Fruit fly (Drosophila melanogaster) whole organism, wandering third instar larva: ENCODE data around the gene ND-ACP.

Source experiments
- Abd-B ChIP-seq: fragments of >200 bp; optimal IDR thresholded peaks from 2 replicates; lab custom pipeline; 2017; ENCODE audit warnings: missing biosample characterization, missing genetic modification characterization
- CG32264 ChIP-seq: fragments of 200-800 bp; sonication (Bioruptor generic); optimal IDR thresholded peaks from 2 replicates; lab custom pipeline; 2016; ENCODE audit warnings: missing biosample characterization, missing genetic modification characterization
- CG9705 ChIP-seq: fragments of 200-800 bp; sonication (Bioruptor generic); optimal IDR thresholded peaks from 2 replicates; lab custom pipeline; 2018; ENCODE audit warnings: missing biosample characterization, mild to moderate bottlenecking, missing genetic modification characterization
- Dif ChIP-seq: fragments of 200-275, 200-300 bp; sonication (Bioruptor generic); optimal IDR thresholded peaks from 2 replicates; lab custom pipeline; 2018; ENCODE audit warnings: missing biosample characterization, missing genetic modification characterization; ENCODE audit not compliant: partially characterized antibody
- GATAd ChIP-seq: sonication (Bioruptor generic); optimal IDR thresholded peaks from 2 replicates; lab custom pipeline; 2016; ENCODE audit warnings: missing biosample characterization, missing genetic modification characterization
- HLH106 ChIP-seq: fragments of 200-800 bp; optimal IDR thresholded peaks from 3 replicates; lab custom pipeline; 2019; ENCODE audit warnings: missing biosample characterization, mild to moderate bottlenecking, missing genetic modification characterization, moderate library complexity
- Hnf4 ChIP-seq: fragments of 200-800 bp; sonication (Bioruptor generic); optimal IDR thresholded peaks from 2 replicates; lab custom pipeline; 2016; ENCODE audit warnings: missing biosample characterization, mild to moderate bottlenecking, missing genetic modification characterization
- Hr78 ChIP-seq: fragments of >200 bp; optimal IDR thresholded peaks from 2 replicates; lab custom pipeline; 2017; ENCODE audit warnings: missing biosample characterization, missing genetic modification characterization
- Hr83 ChIP-seq: fragments of 200-300 bp; sonication (Bioruptor generic); optimal IDR thresholded peaks from 2 replicates; lab custom pipeline; 2016; ENCODE audit warnings: missing biosample characterization, mild to moderate bottlenecking, missing genetic modification characterization, moderate library complexity; ENCODE audit not compliant: poor library complexity, severe bottlenecking
- Jra ChIP-seq: sonication (Bioruptor generic); optimal IDR thresholded peaks from 2 replicates; lab custom pipeline; 2016; ENCODE audit warnings: missing biosample characterization, missing genetic modification characterization
- Mio ChIP-seq: sonication (Bioruptor generic); optimal IDR thresholded peaks from 2 replicates; lab custom pipeline; 2016; ENCODE audit warnings: missing biosample characterization, missing genetic modification characterization
- OdsH ChIP-seq: fragments of 200-800 bp; sonication (Bioruptor generic); optimal IDR thresholded peaks from 2 replicates; lab custom pipeline; 2016; ENCODE audit warnings: missing biosample characterization, mild to moderate bottlenecking, missing genetic modification characterization
- Rel ChIP-seq, 2 experiments: fragments of 200-800 bp; sonication (Bioruptor generic) in 1 of 2; optimal IDR thresholded peaks; 2 replicates in 1 of 2; 3 replicates in 1 of 2; lab custom pipeline; 2016 to 2019; ENCODE audit warnings: mild to moderate bottlenecking in 2 of 2, missing biosample characterization in 2 of 2, missing genetic modification characterization in 2 of 2, moderate library complexity in 1 of 2
- Sp1 ChIP-seq: fragments of 200-800 bp; sonication (Bioruptor generic); optimal IDR thresholded peaks from 3 replicates; lab custom pipeline; 2019; ENCODE audit warnings: missing biosample characterization, mild to moderate bottlenecking, missing genetic modification characterization, moderate library complexity
- Vsx2 ChIP-seq: fragments of 200-300, 225-300 bp; sonication (Bioruptor generic); optimal IDR thresholded peaks from 2 replicates; lab custom pipeline; 2018; ENCODE audit warnings: missing biosample characterization, missing genetic modification characterization; ENCODE audit not compliant: partially characterized antibody
- br ChIP-seq: fragments of 200-800 bp; sonication (Bioruptor generic); optimal IDR thresholded peaks from 2 replicates; lab custom pipeline; 2016; ENCODE audit warnings: missing biosample characterization, missing genetic modification characterization
- brk ChIP-seq: fragments of 200-800 bp; sonication (Bioruptor generic); optimal IDR thresholded peaks from 2 replicates; lab custom pipeline; 2016; ENCODE audit warnings: missing biosample characterization, mild to moderate bottlenecking, missing genetic modification characterization
- dmrt93B ChIP-seq: fragments of 200-800 bp; sonication (Bioruptor generic); optimal IDR thresholded peaks from 2 replicates; lab custom pipeline; 2018; ENCODE audit warnings: missing biosample characterization, mild to moderate bottlenecking, missing genetic modification characterization
- dsf ChIP-seq: sonication (Bioruptor generic); optimal IDR thresholded peaks from 2 replicates; lab custom pipeline; 2016; ENCODE audit warnings: missing biosample characterization, missing genetic modification characterization, borderline replicate concordance
- ey ChIP-seq: fragments of 200-800 bp; sonication (Bioruptor generic); optimal IDR thresholded peaks from 2 replicates; lab custom pipeline; 2016; ENCODE audit warnings: missing biosample characterization, missing genetic modification characterization
- foxo ChIP-seq, 2 experiments: fragments of 200-800 bp; sonication (Bioruptor generic); optimal IDR thresholded peaks; 2 replicates in 1 of 2; 3 replicates in 1 of 2; lab custom pipeline; 2016 to 2017; ENCODE audit warnings: missing biosample characterization in 2 of 2, missing genetic modification characterization in 2 of 2
- fru ChIP-seq: fragments of 200-800 bp; sonication (Bioruptor generic); optimal IDR thresholded peaks from 3 replicates; lab custom pipeline; 2016; ENCODE audit warnings: missing biosample characterization, mild to moderate bottlenecking, missing genetic modification characterization
- h ChIP-seq: fragments of 200-800 bp; sonication (Bioruptor generic); optimal IDR thresholded peaks from 3 replicates; lab custom pipeline; 2016; ENCODE audit warnings: missing biosample characterization, mild to moderate bottlenecking, missing genetic modification characterization
- jim ChIP-seq: fragments of 175-275, 200-325 bp; sonication (Bioruptor generic); optimal IDR thresholded peaks from 2 replicates; lab custom pipeline; 2016; ENCODE audit warnings: missing biosample characterization, mild to moderate bottlenecking, missing genetic modification characterization
- lola ChIP-seq: fragments of >200 bp; optimal IDR thresholded peaks from 2 replicates; lab custom pipeline; 2017; ENCODE audit warnings: missing biosample characterization, missing genetic modification characterization
- pan ChIP-seq: fragments of >200 bp; optimal IDR thresholded peaks from 2 replicates; lab custom pipeline; 2017
- psq ChIP-seq: fragments of 200-800 bp; sonication (Bioruptor generic); optimal IDR thresholded peaks from 3 replicates; lab custom pipeline; 2017; ENCODE audit warnings: missing biosample characterization, mild to moderate bottlenecking, missing genetic modification characterization, moderate library complexity
- rgr ChIP-seq: fragments of 200-800 bp; sonication (Bioruptor generic); optimal IDR thresholded peaks from 3 replicates; lab custom pipeline; 2016; ENCODE audit warnings: missing biosample characterization, mild to moderate bottlenecking, missing genetic modification characterization
- sage ChIP-seq: fragments of 200-800 bp; sonication (Bioruptor generic); optimal IDR thresholded peaks from 2 replicates; lab custom pipeline; 2016; ENCODE audit warnings: missing biosample characterization, mild to moderate bottlenecking, missing genetic modification characterization
- sv ChIP-seq: fragments of 200-800 bp; sonication (Bioruptor generic); optimal IDR thresholded peaks from 3 replicates; lab custom pipeline; 2016; ENCODE audit warnings: missing biosample characterization, missing genetic modification characterization
- tai ChIP-seq: sonication (Bioruptor generic); optimal IDR thresholded peaks from 2 replicates; lab custom pipeline; 2016; ENCODE audit warnings: missing biosample characterization, missing genetic modification characterization
- usp ChIP-seq: fragments of >200 bp; optimal IDR thresholded peaks from 2 replicates; lab custom pipeline; 2017; ENCODE audit warnings: missing biosample characterization, missing genetic modification characterization
- woc ChIP-seq: sonication (Bioruptor generic); optimal IDR thresholded peaks from 2 replicates; lab custom pipeline; 2016; ENCODE audit warnings: missing biosample characterization, mild to moderate bottlenecking, missing genetic modification characterization

ND-ACP gene

DNA sequence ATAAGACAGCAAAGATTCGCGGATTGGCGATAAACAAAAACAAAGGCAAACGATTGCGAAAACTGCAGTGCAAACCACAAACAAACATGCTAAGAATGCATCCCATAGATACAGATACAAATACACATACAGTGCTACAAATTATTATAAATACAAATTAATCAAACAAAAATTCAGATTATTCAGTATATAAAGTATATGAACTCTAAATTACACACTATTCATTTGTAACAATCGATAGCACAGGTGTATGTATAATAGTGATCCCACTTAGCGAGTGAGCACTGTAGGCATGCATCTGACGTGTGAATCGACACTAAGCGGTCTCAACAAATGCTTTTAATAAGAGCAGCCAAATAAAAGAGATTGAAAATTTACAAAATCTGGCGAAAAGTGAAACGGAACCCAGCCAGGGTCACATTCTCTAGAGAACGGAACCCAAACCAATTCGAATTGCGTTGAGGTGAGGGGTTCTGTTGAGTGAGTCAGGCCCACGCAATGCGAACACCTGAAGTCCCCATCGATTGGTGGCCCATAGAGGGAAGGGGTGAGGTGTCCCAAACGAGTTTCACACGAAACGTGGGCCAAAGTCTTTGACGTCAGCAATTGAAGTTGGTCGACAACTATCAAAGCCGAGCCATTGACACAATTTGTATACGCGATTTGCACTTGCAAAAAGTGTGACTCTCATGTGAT, 44.8 kb downstream of the ND-ACP start:
- TF ChIP-seq ey (GFP tag; lab: Kevin White, UChicago) (peak; percentile 42), psq (GFP tag; lab: Kevin White, UChicago) (peak; percentile 80), foxo (GFP tag; optimal IDR thresholded peaks at IDR 0.05; lab: Kevin White, UChicago) (peak in 1 of 2 experiments; percentile 55), h (GFP tag; lab: Kevin White, UChicago) (peak; percentile 70), CG9705 (GFP tag; lab: Kevin White, UChicago) (no peak), OdsH (peak; percentile 63), Sp1 (peak; percentile 47), HLH106 (tag; lab: Kevin White, UChicago) (peak; percentile 68), Abd-B (GFP tag; lab: Kevin White, UChicago) (no peak), rgr (GFP tag; lab: Kevin White, UChicago) (peak; percentile 58), fru (GFP tag; lab: Kevin White, UChicago) (peak; percentile 37), usp (GFP tag; lab: Kevin White, UChicago) (no peak), woc (GFP tag; lab: Kevin White, UChicago) (peak; percentile 19), Dif (GFP tag; lab: Kevin White, UChicago) (no peak), Hnf4 (GFP tag; lab: Kevin White, UChicago) (peak; percentile 5)

dm6 chr3L:1376014-1376745, 46.4 kb downstream of the ND-ACP start:
- TF ChIP-seq HLH106 (tag; lab: Kevin White, UChicago) (no peak), CG32264 (GFP tag; lab: Kevin White, UChicago) (no peak), rgr (GFP tag; lab: Kevin White, UChicago) (no peak), Dif (GFP tag; lab: Kevin White, UChicago) (no peak), h (GFP tag; lab: Kevin White, UChicago) (peak; percentile 15), lola (GFP tag; lab: Kevin White, UChicago) (no peak), sv (peak; percentile 1)

DNA sequence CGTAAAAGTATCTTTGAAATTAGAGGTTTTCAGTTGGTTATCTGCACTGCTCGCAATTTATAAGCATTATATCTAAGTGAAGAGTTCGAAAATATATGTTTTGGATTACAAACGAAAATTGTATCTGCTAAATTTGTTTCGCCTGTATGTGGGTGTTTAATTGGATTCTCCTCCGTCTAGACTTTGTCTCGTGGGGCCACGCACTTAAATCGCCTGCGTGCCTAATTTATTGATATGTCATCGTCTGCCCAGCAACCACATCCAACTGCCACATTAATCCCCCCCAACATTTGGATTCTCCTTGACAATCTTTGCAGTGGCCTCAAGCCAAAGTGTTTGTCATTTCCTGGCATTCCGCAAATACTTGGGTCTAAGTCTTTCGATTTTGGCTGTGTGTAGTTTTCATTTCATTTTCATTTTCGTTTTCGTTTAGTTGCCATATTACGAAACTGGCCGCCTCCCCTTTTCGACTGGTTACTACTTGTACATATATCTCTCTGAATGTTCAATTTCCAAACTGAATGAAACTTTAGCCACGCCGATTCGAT, 48.4 kb downstream of the ND-ACP start:
- TF ChIP-seq Sp1: no peak
- no peak for TF ChIP-seq sv
- TF ChIP-seq Mio (GFP tag; lab: Kevin White, UChicago): no peak
- TF ChIP-seq woc (GFP tag; lab: Kevin White, UChicago): no peak
- no peak for TF ChIP-seq GATAd (GFP tag; lab: Kevin White, UChicago)
- no peak for TF ChIP-seq Rel (GFP tag; optimal IDR thresholded peaks at IDR 0.05; lab: Kevin White, UChicago)
- TF ChIP-seq Rel (tag; optimal IDR thresholded peaks at IDR 0.05; lab: Kevin White, UChicago): no peak

DNA sequence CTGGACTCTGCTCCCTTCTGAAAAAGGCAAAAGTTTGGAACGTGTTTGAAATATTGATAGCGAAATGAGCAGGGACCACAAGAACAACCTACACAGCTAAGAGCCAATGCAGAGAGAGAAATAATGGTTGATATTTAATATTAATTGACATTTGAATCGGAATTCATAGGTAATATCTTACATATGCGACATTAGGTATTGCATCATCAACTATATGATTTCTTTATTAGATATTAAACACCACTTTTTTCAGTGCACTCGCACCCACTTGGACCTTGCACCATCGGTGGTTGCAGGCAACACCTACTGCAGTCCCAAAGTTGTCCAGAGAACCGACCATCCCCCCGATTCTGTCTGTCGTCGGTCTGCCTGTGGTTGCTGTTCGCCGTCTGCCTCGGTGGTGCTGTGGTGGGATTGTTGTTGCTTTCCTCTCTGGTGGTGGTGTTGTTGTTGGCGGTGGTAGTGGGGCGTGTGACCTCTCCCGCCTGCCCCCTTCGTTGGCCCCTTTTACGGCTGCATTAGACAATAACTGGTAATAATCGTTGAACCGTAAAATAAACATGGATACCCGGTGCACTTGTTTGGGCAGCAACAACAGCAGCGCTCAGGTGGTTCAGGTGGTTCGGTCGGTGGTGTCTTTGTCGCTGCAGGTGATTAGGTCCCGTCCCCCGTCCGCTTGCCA, 49.3 kb downstream of the ND-ACP start:
- peak; percentile 32 for TF ChIP-seq CG9705 (GFP tag; lab: Kevin White, UChicago)
- TF ChIP-seq ey (GFP tag; lab: Kevin White, UChicago): peak; percentile 72
- TF ChIP-seq Vsx2: no peak
- peak in 1 of 2 experiments; percentile 71 for TF ChIP-seq foxo (GFP tag; optimal IDR thresholded peaks at IDR 0.05; lab: Kevin White, UChicago)
- TF ChIP-seq rgr (GFP tag; lab: Kevin White, UChicago): peak; percentile 75
- peak; percentile 11 for TF ChIP-seq brk
- TF ChIP-seq Jra (GFP tag; lab: Kevin White, UChicago): peak; percentile 65
- TF ChIP-seq woc (GFP tag; lab: Kevin White, UChicago): peak; percentile 63
- peak; percentile 39 for TF ChIP-seq sv
- peak; percentile 40 for TF ChIP-seq dmrt93B
- no peak for TF ChIP-seq pan (lab: Kevin White, UChicago)
- TF ChIP-seq CG32264 (GFP tag; lab: Kevin White, UChicago): peak; percentile 57
- peak; percentile 84 for TF ChIP-seq Sp1
- TF ChIP-seq Hr78: no peak
- peak; percentile 83 for TF ChIP-seq Hnf4 (GFP tag; lab: Kevin White, UChicago)
- TF ChIP-seq fru (GFP tag; lab: Kevin White, UChicago): peak; percentile 81
- TF ChIP-seq Rel (GFP tag; optimal IDR thresholded peaks at IDR 0.05; lab: Kevin White, UChicago): no peak
- TF ChIP-seq Rel (tag; optimal IDR thresholded peaks at IDR 0.05; lab: Kevin White, UChicago): no peak
- peak; percentile 83 for TF ChIP-seq h (GFP tag; lab: Kevin White, UChicago)
- no peak for TF ChIP-seq Hr83
- no peak for TF ChIP-seq jim (GFP tag; lab: Kevin White, UChicago)
- TF ChIP-seq HLH106 (tag; lab: Kevin White, UChicago): peak; percentile 80
- no peak for TF ChIP-seq Abd-B (GFP tag; lab: Kevin White, UChicago)
- TF ChIP-seq sage (GFP tag; lab: Kevin White, UChicago): no peak
- peak; percentile 76 for TF ChIP-seq br
- peak; percentile 75 for TF ChIP-seq OdsH
- peak; percentile 4 for TF ChIP-seq tai
- TF ChIP-seq psq (GFP tag; lab: Kevin White, UChicago): peak; percentile 70
- peak; percentile 25 for TF ChIP-seq dsf (GFP tag; lab: Kevin White, UChicago)
